Worm (Caenorhabditis elegans): ENCODE data around the gene Y94H6A.7.

Gene Y94H6A.7

ce11 chrIV:2729957-2730356 lies 13.6 kb upstream of the Y94H6A.7 start, which contains the start of gene Y94H6A.2:
Gene Y94H6A.2, plus strand, starts transcription at chrIV:2730292.
- TF ChIP-seq elt-3 (tag; optimal IDR thresholded peaks at IDR 0.05), result no peak
- TF ChIP-seq nhr-43 (tag; optimal IDR thresholded peaks at IDR 0.05; ENCODE audit: poor library complexity, severe bottlenecking), result no peak
- no peak for TF ChIP-seq nhr-77 (tag; optimal IDR thresholded peaks at IDR 0.05)
- no peak for TF ChIP-seq lin-39 (tag; optimal IDR thresholded peaks at IDR 0.05)
- peak; percentile 19 for TF ChIP-seq elt-2 (tag; optimal IDR thresholded peaks at IDR 0.05)

ce11 chrIV:2725784-2726183 lies 9.4 kb upstream of the Y94H6A.7 start, which contains the start of gene ubxn-2:
Gene ubxn-2, minus strand, starts transcription at chrIV:2725819.
- TF ChIP-seq elt-3 (tag; optimal IDR thresholded peaks at IDR 0.05) (no peak), ceh-82 (tag; optimal IDR thresholded peaks at IDR 0.05) (no peak), zag-1 (tag; optimal IDR thresholded peaks at IDR 0.05) (no peak), nhr-25 (tag; optimal IDR thresholded peaks at IDR 0.05) (peak; percentile 59), nhr-67 (tag; optimal IDR thresholded peaks at IDR 0.05) (no peak), pqm-1 (tag; optimal IDR thresholded peaks at IDR 0.05) (peak; percentile 30), nhr-23 (tag; optimal IDR thresholded peaks at IDR 0.05) (peak; percentile 69), nhr-77 (tag; optimal IDR thresholded peaks at IDR 0.05) (no peak), elt-2 (tag; optimal IDR thresholded peaks at IDR 0.05) (peak; percentile 50), nhr-43 (tag; optimal IDR thresholded peaks at IDR 0.05; ENCODE audit: poor library complexity, severe bottlenecking) (peak; percentile 66), elt-1 (tag; optimal IDR thresholded peaks at IDR 0.05) (no peak), tbx-2 (tag; optimal IDR thresholded peaks at IDR 0.05) (peak; percentile 52), ama-1 (optimal IDR thresholded peaks at IDR 0.05) (peak; percentile 35), unc-39 (tag; optimal IDR thresholded peaks at IDR 0.05) (no peak), mdl-1 (tag; optimal IDR thresholded peaks at IDR 0.05) (no peak), ceh-9 (tag; optimal IDR thresholded peaks at IDR 0.05) (no peak), fkh-2 (tag; optimal IDR thresholded peaks at IDR 0.05) (no peak), ZK546.5 (tag; optimal IDR thresholded peaks at IDR 0.05) (no peak), nfya-1 (tag; optimal IDR thresholded peaks at IDR 0.05; ENCODE audit: insufficient read depth) (peak; percentile 68), ztf-4 (tag; optimal IDR thresholded peaks at IDR 0.05) (no peak), nhr-76 (tag; optimal IDR thresholded peaks at IDR 0.05) (no peak), aly-2 (tag; optimal IDR thresholded peaks at IDR 0.05) (no peak), ceh-16 (tag; optimal IDR thresholded peaks at IDR 0.05) (no peak), lin-39 (tag; optimal IDR thresholded peaks at IDR 0.05) (peak; percentile 74), nhr-28 (tag; optimal IDR thresholded peaks at IDR 0.05) (no peak), ztf-11 (tag; optimal IDR thresholded peaks at IDR 0.05) (no peak), sea-2 (GFP tag; optimal IDR thresholded peaks at IDR 0.05) (no peak), snpc-4 (tag; optimal IDR thresholded peaks at IDR 0.05) (peak; percentile 70), jun-1 (tag; optimal IDR thresholded peaks at IDR 0.05) (peak; percentile 23), lin-15B (tag; optimal IDR thresholded peaks at IDR 0.05) (peak; percentile 77), skn-1 (tag; optimal IDR thresholded peaks at IDR 0.05) (peak; percentile 74), eor-1 (tag; optimal IDR thresholded peaks at IDR 0.05) (no peak), R02D3.7 (tag; optimal IDR thresholded peaks at IDR 0.05) (peak; percentile 43), pha-4 (tag; optimal IDR thresholded peaks at IDR 0.05) (peak; percentile 84), nhr-237 (tag; optimal IDR thresholded peaks at IDR 0.05) (no peak), ceh-28 (tag; optimal IDR thresholded peaks at IDR 0.05) (peak; percentile 51), mml-1 (tag; optimal IDR thresholded peaks at IDR 0.05) (no peak), daf-12 (tag; optimal IDR thresholded peaks at IDR 0.05) (no peak), egl-27 (tag; optimal IDR thresholded peaks at IDR 0.05) (no peak), nhr-11 (tag; optimal IDR thresholded peaks at IDR 0.05) (no peak), egl-5 (tag; optimal IDR thresholded peaks at IDR 0.05) (peak; percentile 24), unc-62 (GFP tag; optimal IDR thresholded peaks at IDR 0.05) (no peak), fos-1 (tag; optimal IDR thresholded peaks at IDR 0.05) (no peak), hmg-11 (tag; optimal IDR thresholded peaks at IDR 0.05) (peak; percentile 92), fkh-10 (GFP tag; optimal IDR thresholded peaks at IDR 0.05) (peak; percentile 50), nhr-12 (tag; optimal IDR thresholded peaks at IDR 0.05) (no peak), lsy-12 (tag; optimal IDR thresholded peaks at IDR 0.05) (no peak)

All from whole organism, L3 larva.